Fruit fly (Drosophila melanogaster): ENCODE data around the gene Trpgamma.

DNA sequence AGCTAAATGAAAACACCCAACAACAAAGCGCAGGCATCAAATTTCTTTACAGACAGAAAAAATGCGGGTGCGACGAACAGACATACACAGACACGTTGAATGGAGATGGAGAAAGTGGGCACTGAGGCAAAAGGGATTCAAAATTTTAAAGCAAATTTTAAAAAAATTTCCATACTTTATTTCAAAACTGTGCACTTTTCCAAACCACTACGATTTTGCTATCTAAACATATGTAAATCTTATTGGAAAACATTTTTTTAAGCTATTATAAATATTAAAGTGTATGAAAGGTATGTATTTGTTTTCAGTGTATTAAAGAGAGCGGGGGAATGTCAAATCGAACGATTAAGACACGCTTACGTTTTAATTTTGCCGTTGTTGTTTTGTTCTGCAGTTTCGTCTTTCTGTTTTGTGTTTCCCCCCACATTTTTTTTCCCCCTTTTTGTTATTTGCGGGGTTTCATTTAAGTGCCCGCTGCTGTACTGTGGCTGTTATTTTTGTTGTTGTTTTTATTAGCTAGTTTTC lies 56.1 kb downstream of the Trpgamma start:
- TF ChIP-seq Gug (GFP tag; IDR thresholded peaks at IDR 0.05) (peak; percentile 65), CG8119 (GFP tag; IDR thresholded peaks at IDR 0.05) (peak; percentile 73), CG6276 (GFP tag; optimal IDR thresholded peaks at IDR 0.05) (peak; percentile 61), CG7368 (GFP tag; optimal IDR thresholded peaks at IDR 0.05) (peak; percentile 73)

Measured in whole organism, prepupa.